Fruit fly (Drosophila melanogaster) whole organism, embryonic: ENCODE data around the gene CG17233.

ENCODE experiments used
- CG10462 ChIP-seq: fragments of 200-800 bp; sonication (Bioruptor generic); optimal IDR thresholded peaks from 2 replicates; lab custom pipeline; 2016; ENCODE audit warnings: missing biosample characterization, missing genetic modification characterization
- CG10565 ChIP-seq: fragments of 200-800 bp; sonication (Bioruptor generic); optimal IDR thresholded peaks from 3 replicates; lab custom pipeline; 2016; ENCODE audit warnings: missing biosample characterization, mild to moderate bottlenecking, missing genetic modification characterization
- CG12104 ChIP-seq: fragments of 200-800 bp; sonication (Bioruptor generic); optimal IDR thresholded peaks from 3 replicates; lab custom pipeline; 2016; ENCODE audit warnings: missing biosample characterization, missing genetic modification characterization
- CG12744 ChIP-seq: fragments of 200-800 bp; sonication (Bioruptor generic); optimal IDR thresholded peaks from 2 replicates; lab custom pipeline; 2016; ENCODE audit warnings: missing biosample characterization, missing genetic modification characterization
- CG13296 ChIP-seq: fragments of 200-800 bp; sonication (Bioruptor generic); optimal IDR thresholded peaks from 3 replicates; lab custom pipeline; 2018; ENCODE audit warnings: missing biosample characterization, mild to moderate bottlenecking, missing genetic modification characterization
- CG13424 ChIP-seq: fragments of 200-800 bp; sonication (Bioruptor generic); optimal IDR thresholded peaks from 2 replicates; lab custom pipeline; 2019; ENCODE audit warnings: missing biosample characterization, mild to moderate bottlenecking, missing genetic modification characterization, moderate library complexity
- CG13894 ChIP-seq: fragments of 200-800 bp; sonication (Bioruptor generic); optimal IDR thresholded peaks from 3 replicates; lab custom pipeline; 2018; ENCODE audit warnings: missing biosample characterization, mild to moderate bottlenecking, missing genetic modification characterization, moderate library complexity
- CG14014 ChIP-seq: fragments of 200-800 bp; sonication (Bioruptor generic); IDR thresholded peaks from 2 replicates; pipeline ENCODE4 v1.3.6; 2022; ENCODE audit warnings: missing biosample characterization, missing genetic modification characterization
- CG1529 ChIP-seq: fragments of 200-800 bp; sonication (Bioruptor generic); optimal IDR thresholded peaks from 3 replicates; lab custom pipeline; 2018; ENCODE audit warnings: missing biosample characterization, missing genetic modification characterization
- CG15601 ChIP-seq: fragments of 200-800 bp; sonication (Bioruptor generic); optimal IDR thresholded peaks from 3 replicates; lab custom pipeline; 2019; ENCODE audit warnings: missing biosample characterization, mild to moderate bottlenecking, missing genetic modification characterization, moderate library complexity
- CG16813 ChIP-seq: fragments of 200-800 bp; sonication (Bioruptor generic); IDR thresholded peaks from 3 replicates; pipeline ENCODE4 v1.3.6; 2022; ENCODE audit warnings: missing biosample characterization, missing genetic modification characterization; ENCODE audit not compliant: partially characterized antibody
- CG17359 ChIP-seq: fragments of 200-800 bp; sonication (Bioruptor generic); optimal IDR thresholded peaks from 3 replicates; lab custom pipeline; 2018; ENCODE audit warnings: missing biosample characterization, mild to moderate bottlenecking, missing genetic modification characterization, moderate library complexity
- CG18619 ChIP-seq: fragments of 200-800 bp; sonication (Bioruptor generic); optimal IDR thresholded peaks from 3 replicates; lab custom pipeline; 2017; ENCODE audit warnings: missing biosample characterization, mild to moderate bottlenecking, missing genetic modification characterization
- CG2712 ChIP-seq: fragments of 200-800 bp; optimal IDR thresholded peaks from 3 replicates; lab custom pipeline; 2019; ENCODE audit warnings: missing biosample characterization, mild to moderate bottlenecking, missing genetic modification characterization, moderate library complexity
- CG30020 ChIP-seq: fragments of 200-800 bp; optimal IDR thresholded peaks from 2 replicates; lab custom pipeline; 2019; ENCODE audit warnings: missing biosample characterization, mild to moderate bottlenecking, missing genetic modification characterization, moderate library complexity
- CG32772 ChIP-seq: fragments of 200-800 bp; sonication (Bioruptor generic); IDR thresholded peaks from 2 replicates; pipeline ENCODE4 v1.3.6; 2022; ENCODE audit warnings: missing biosample characterization, missing genetic modification characterization
- CG6689 ChIP-seq: fragments of 200-800 bp; sonication (Bioruptor generic); IDR thresholded peaks from 2 replicates; pipeline ENCODE4 v1.3.6; 2022; ENCODE audit warnings: missing biosample characterization, missing genetic modification characterization
- CG6813 ChIP-seq: fragments of 200-800 bp; sonication (Bioruptor generic); optimal IDR thresholded peaks from 2 replicates; lab custom pipeline; 2017; ENCODE audit warnings: missing biosample characterization, missing genetic modification characterization, mild to moderate bottlenecking, moderate library complexity, missing genetic modification reagents
- CG9215 ChIP-seq: fragments of 200-800 bp; sonication (Bioruptor generic); IDR thresholded peaks from 2 replicates; pipeline ENCODE4 v1.3.6; 2022; ENCODE audit warnings: missing biosample characterization, missing genetic modification characterization
- CG9876 ChIP-seq: fragments of 200-800 bp; sonication (Bioruptor generic); optimal IDR thresholded peaks from 2 replicates; lab custom pipeline; 2016; ENCODE audit warnings: missing biosample characterization, missing genetic modification characterization
- CG9932 ChIP-seq: fragments of 200-800 bp; sonication (Bioruptor generic); IDR thresholded peaks from 2 replicates; pipeline ENCODE4 v1.3.6; 2022; ENCODE audit warnings: missing biosample characterization, missing genetic modification characterization
- Dek ChIP-seq: fragments of 200-800 bp; sonication (Bioruptor generic); optimal IDR thresholded peaks from 3 replicates; lab custom pipeline; 2019; ENCODE audit warnings: missing biosample characterization, mild to moderate bottlenecking, missing genetic modification characterization, moderate library complexity
- Doc2 ChIP-seq: fragments of 200-800 bp; sonication (Bioruptor generic); IDR thresholded peaks from 2 replicates; pipeline ENCODE4 v1.3.6; 2022; ENCODE audit warnings: missing biosample characterization, missing genetic modification characterization
- Eip74EF ChIP-seq, 2 experiments: fragments of 200-800 bp in 1 of 2; fragments of >200 bp in 1 of 2; sonication (Bioruptor generic) in 1 of 2; optimal IDR thresholded peaks; 2 replicates each; lab custom pipeline; 2017 to 2019; ENCODE audit warnings: missing biosample characterization in 2 of 2, missing genetic modification characterization in 2 of 2, mild to moderate bottlenecking in 1 of 2, moderate library complexity in 1 of 2
- Ets97D ChIP-seq: fragments of 200-800 bp; sonication (Bioruptor generic); optimal IDR thresholded peaks from 3 replicates; lab custom pipeline; 2016; ENCODE audit warnings: missing biosample characterization, missing genetic modification characterization
- Fer1 ChIP-seq: fragments of 200-800 bp; sonication (Bioruptor generic); optimal IDR thresholded peaks from 2 replicates; lab custom pipeline; 2017; ENCODE audit warnings: missing biosample characterization, mild to moderate bottlenecking, missing genetic modification characterization
- Jarid2 ChIP-seq: fragments of 200-800 bp; sonication (Bioruptor generic); optimal IDR thresholded peaks from 3 replicates; lab custom pipeline; 2017; ENCODE audit warnings: mild to moderate bottlenecking, missing biosample characterization, missing genetic modification reagents, missing genetic modification characterization
- Mes4 ChIP-seq: fragments of 200-800 bp; sonication (Bioruptor generic); optimal IDR thresholded peaks from 2 replicates; lab custom pipeline; 2016; ENCODE audit warnings: missing biosample characterization, missing genetic modification characterization
- Sin3A ChIP-seq: fragments of >200 bp; optimal IDR thresholded peaks from 2 replicates; lab custom pipeline; 2018
- Sry-δ ChIP-seq: fragments of 200-800 bp; sonication (Bioruptor generic); optimal IDR thresholded peaks from 2 replicates; lab custom pipeline; 2016; ENCODE audit warnings: missing biosample characterization, missing genetic modification characterization
- ap ChIP-seq: fragments of 200-800 bp; sonication (Bioruptor generic); IDR thresholded peaks from 2 replicates; pipeline ENCODE4 v1.3.6; 2022; ENCODE audit warnings: missing biosample characterization, missing genetic modification characterization
- ash1 ChIP-seq: fragments of 200-800 bp; sonication (Bioruptor generic); optimal IDR thresholded peaks from 2 replicates; lab custom pipeline; 2018; ENCODE audit warnings: missing biosample characterization, mild to moderate bottlenecking, missing genetic modification characterization
- ci ChIP-seq: fragments of 200-800 bp; sonication (Bioruptor generic); IDR thresholded peaks from 3 replicates; pipeline ENCODE4 v1.3.6; 2022; ENCODE audit warnings: missing biosample characterization, missing genetic modification characterization
- dpn ChIP-seq, 2 experiments: fragments of 200-800 bp; sonication (Bioruptor generic); optimal IDR thresholded peaks; 3 replicates each; lab custom pipeline; 2016; ENCODE audit warnings: missing biosample characterization in 2 of 2, missing genetic modification characterization in 2 of 2
- fd96Cb ChIP-seq: fragments of 200-800 bp; sonication (Bioruptor generic); optimal IDR thresholded peaks from 2 replicates; lab custom pipeline; 2018; ENCODE audit warnings: missing biosample characterization, mild to moderate bottlenecking, missing genetic modification characterization, moderate library complexity
- gem ChIP-seq: fragments of 200-800 bp; sonication (Bioruptor generic); optimal IDR thresholded peaks from 2 replicates; lab custom pipeline; 2019; ENCODE audit warnings: missing biosample characterization, mild to moderate bottlenecking, missing genetic modification characterization, moderate library complexity
- hkb ChIP-seq, 2 experiments: fragments of 200-800 bp in 1 of 2; fragments of >200 bp in 1 of 2; sonication (Bioruptor generic) in 1 of 2; IDR thresholded peaks in 1 of 2; optimal IDR thresholded peaks in 1 of 2; 2 replicates each; pipeline versions ENCODE4 v1.3.6 to Lab custom; 2017 to 2022; ENCODE audit warnings: missing biosample characterization in 1 of 2, missing genetic modification characterization in 1 of 2
- jumu ChIP-seq: fragments of 200-800 bp; sonication (Bioruptor generic); optimal IDR thresholded peaks from 3 replicates; lab custom pipeline; 2016; ENCODE audit warnings: missing biosample characterization, missing genetic modification characterization
- kah ChIP-seq: fragments of 200-800 bp; sonication (Bioruptor generic); optimal IDR thresholded peaks from 2 replicates; lab custom pipeline; 2018; ENCODE audit warnings: missing biosample characterization, mild to moderate bottlenecking, missing genetic modification characterization
- ken ChIP-seq: fragments of 200-800 bp; sonication (Bioruptor generic); IDR thresholded peaks from 3 replicates; pipeline ENCODE4 v1.3.6; 2022; ENCODE audit warnings: missing biosample characterization, missing genetic modification characterization
- knrl ChIP-seq: fragments of 200-800 bp; sonication (Bioruptor generic); IDR thresholded peaks from 3 replicates; pipeline ENCODE4 v1.3.6; 2022; ENCODE audit warnings: missing biosample characterization, missing genetic modification characterization; ENCODE audit not compliant: partially characterized antibody
- maf-S ChIP-seq: fragments of 200-800 bp; sonication (Bioruptor generic); optimal IDR thresholded peaks from 2 replicates; lab custom pipeline; 2016; ENCODE audit warnings: missing biosample characterization, missing genetic modification characterization
- oc ChIP-seq: fragments of 200-800 bp; sonication (Bioruptor generic); optimal IDR thresholded peaks from 2 replicates; lab custom pipeline; 2018; ENCODE audit warnings: missing biosample characterization, mild to moderate bottlenecking, missing genetic modification characterization, moderate library complexity
- peb ChIP-seq: fragments of 200-800 bp; sonication (Bioruptor generic); IDR thresholded peaks from 2 replicates; pipeline ENCODE4 v1.3.6; 2022; ENCODE audit warnings: missing biosample characterization, missing genetic modification characterization
- phol ChIP-seq: fragments of 200-800 bp; sonication (Bioruptor generic); optimal IDR thresholded peaks from 3 replicates; lab custom pipeline; 2018; ENCODE audit warnings: missing biosample characterization, mild to moderate bottlenecking, missing genetic modification characterization, moderate library complexity
- pita ChIP-seq: fragments of 200-800 bp; sonication (Bioruptor generic); optimal IDR thresholded peaks from 2 replicates; lab custom pipeline; 2017; ENCODE audit warnings: missing biosample characterization, mild to moderate bottlenecking, missing genetic modification characterization
- slou ChIP-seq: fragments of 200-800 bp; sonication (Bioruptor generic); optimal IDR thresholded peaks from 3 replicates; lab custom pipeline; 2016; ENCODE audit warnings: missing biosample characterization, missing genetic modification characterization
- tio ChIP-seq: fragments of 200-800 bp; sonication (Bioruptor generic); optimal IDR thresholded peaks from 2 replicates; lab custom pipeline; 2017; ENCODE audit warnings: missing biosample characterization, missing genetic modification characterization, inconsistent platforms
- tx ChIP-seq: fragments of 200-800 bp; sonication (Bioruptor generic); optimal IDR thresholded peaks from 2 replicates; lab custom pipeline; 2016; ENCODE audit warnings: missing biosample characterization, missing genetic modification characterization
- vfl ChIP-seq: fragments of 200-800 bp; sonication (Bioruptor generic); optimal IDR thresholded peaks from 2 replicates; lab custom pipeline; 2016; ENCODE audit warnings: missing biosample characterization, missing genetic modification characterization
- wek ChIP-seq: fragments of 200-800 bp; sonication (Bioruptor generic); optimal IDR thresholded peaks from 3 replicates; lab custom pipeline; 2018; ENCODE audit warnings: missing biosample characterization, mild to moderate bottlenecking, missing genetic modification characterization, moderate library complexity

Gene CG17233

DNA sequence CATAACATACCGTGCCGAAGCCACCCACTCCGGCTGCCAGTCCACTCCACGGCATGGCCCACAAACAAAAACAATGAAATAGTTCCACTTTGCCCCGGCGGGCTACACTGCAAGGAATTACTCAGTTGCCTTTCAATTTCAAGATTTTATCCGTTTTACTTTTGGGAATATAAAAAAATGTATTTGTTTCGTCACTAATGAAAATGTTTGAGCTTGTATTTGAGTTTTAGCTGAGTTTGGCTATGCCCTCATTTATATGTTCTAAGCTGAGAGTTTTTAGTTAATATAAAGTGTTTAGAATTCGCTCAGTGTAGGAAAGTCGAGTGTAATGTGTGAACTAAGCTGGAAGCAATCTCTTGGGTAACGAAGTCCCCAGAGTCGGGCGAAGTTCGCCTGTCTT is 34.9 kb upstream of the CG17233 start (continued):
- TF ChIP-seq Dek (tag; lab: Kevin White, UChicago) (peak; percentile 14), CG2712 (tag; lab: Kevin White, UChicago) (peak; percentile 62), CG9876 (GFP tag; lab: Kevin White, UChicago) (no peak), tx (no peak), dpn (GFP tag; optimal IDR thresholded peaks at IDR 0.05; lab: Kevin White, UChicago) (peak in 1 of 2 experiments; percentile 39), pita (GFP tag; lab: Kevin White, UChicago) (no peak), CG32772 (peak; percentile 42; the same call in 1 of the 2 replicates), CG6689 (GFP tag; lab: Robert Waterston, UW) (0 out of 2 replicates have a peak, but pooled peaks have one; percentile 39), vfl (GFP tag; lab: Kevin White, UChicago) (no peak), CG16813 (GFP tag; lab: Robert Waterston, UW) (no peak), CG12744 (GFP tag; lab: Kevin White, UChicago) (no peak), CG10462 (no peak), CG9932 (no peak), fd96Cb (tag; lab: Kevin White, UChicago) (peak; percentile 45), knrl (GFP tag; lab: Robert Waterston, UW) (no peak), wek (GFP tag; lab: Kevin White, UChicago) (no peak), Eip74EF (GFP tag; optimal IDR thresholded peaks at IDR 0.05; lab: Kevin White, UChicago) (no peak), CG15601 (no peak), ash1 (GFP tag; lab: Kevin White, UChicago) (no peak), CG13296 (peak; percentile 7), Doc2 (GFP tag; lab: Robert Waterston, UW) (no peak), CG6813 (GFP tag; lab: Kevin White, UChicago) (peak; percentile 4), ap (GFP tag; lab: Robert Waterston, UW) (no peak), CG9215 (GFP tag; lab: Robert Waterston, UW) (no peak), CG17359 (no peak), kah (GFP tag; lab: Kevin White, UChicago) (no peak), oc (no peak), CG14014 (GFP tag; lab: Robert Waterston, UW) (peak; percentile 36; the same call in 1 of the 2 replicates), hkb (optimal IDR thresholded peaks at IDR 0.05; lab: Kevin White, UChicago) (no peak), hkb (GFP tag; IDR thresholded peaks at IDR 0.05; lab: Robert Waterston, UW) (peak; percentile 69; the same call in 1 of the 2 replicates), CG18619 (GFP tag; lab: Kevin White, UChicago) (no peak), CG12104 (GFP tag; lab: Kevin White, UChicago) (no peak), Mes4 (GFP tag; lab: Kevin White, UChicago) (no peak), tio (GFP tag; lab: Kevin White, UChicago) (peak; percentile 30), CG13424 (tag; lab: Kevin White, UChicago) (peak; percentile 52), phol (tag; lab: Kevin White, UChicago) (no peak), maf-S (GFP tag; lab: Kevin White, UChicago) (no peak), jumu (GFP tag; lab: Kevin White, UChicago) (peak; percentile 58), ken (GFP tag; lab: Robert Waterston, UW) (no peak), Sin3A (no peak), ci (GFP tag; lab: Robert Waterston, UW) (peak; percentile 44; the same call in 1 of the 3 replicates), CG13894 (peak; percentile 25), peb (no peak), gem (peak; percentile 74), slou (no peak), Fer1 (GFP tag; lab: Kevin White, UChicago) (no peak), Sry-δ (no peak), Jarid2 (GFP tag; lab: Kevin White, UChicago) (peak; percentile 12), CG30020 (tag; lab: Kevin White, UChicago) (no peak), Ets97D (GFP tag; lab: Kevin White, UChicago) (no peak), CG1529 (GFP tag; lab: Kevin White, UChicago) (no peak), CG10565 (GFP tag; lab: Kevin White, UChicago) (no peak)
